Fruit fly (Drosophila melanogaster) whole organism, embryonic: Measurements from ENCODE around the gene Jon25Bi.

ENCODE experiments used
- Abd-B ChIP-seq: fragments of 200-800 bp; sonication (Bioruptor generic); optimal IDR thresholded peaks from 2 replicates; lab custom pipeline; 2018; ENCODE audit warnings: missing biosample characterization, mild to moderate bottlenecking, missing genetic modification characterization, moderate library complexity
- BtbVII ChIP-seq: fragments of 200-800 bp; sonication (Bioruptor generic); optimal IDR thresholded peaks from 3 replicates; lab custom pipeline; 2017; ENCODE audit warnings: missing biosample characterization, mild to moderate bottlenecking, missing genetic modification characterization
- C15 ChIP-seq: fragments of 200-800 bp; sonication (Bioruptor generic); IDR thresholded peaks from 3 replicates; pipeline ENCODE4 v1.3.6; 2022; ENCODE audit warnings: missing biosample characterization, missing genetic modification characterization
- CG10321 ChIP-seq: fragments of 200-800 bp; sonication (Bioruptor generic); IDR thresholded peaks from 2 replicates; pipeline ENCODE4 v1.3.6; 2022; ENCODE audit warnings: missing biosample characterization, missing genetic modification characterization
- CG10543 ChIP-seq: fragments of 200-800 bp; sonication (Bioruptor generic); optimal IDR thresholded peaks from 3 replicates; lab custom pipeline; 2017; ENCODE audit warnings: missing biosample characterization, mild to moderate bottlenecking, missing genetic modification characterization, moderate library complexity
- CG11504 ChIP-seq: fragments of 200-800 bp; sonication (Bioruptor generic); optimal IDR thresholded peaks from 3 replicates; lab custom pipeline; 2019; ENCODE audit warnings: missing biosample characterization, mild to moderate bottlenecking, missing genetic modification characterization, moderate library complexity
- CG13123 ChIP-seq: fragments of 200-800 bp; sonication (Bioruptor generic); optimal IDR thresholded peaks from 2 replicates; lab custom pipeline; 2016; ENCODE audit warnings: missing biosample characterization, missing genetic modification characterization
- CG13296 ChIP-seq: fragments of 200-800 bp; sonication (Bioruptor generic); optimal IDR thresholded peaks from 3 replicates; lab custom pipeline; 2018; ENCODE audit warnings: missing biosample characterization, mild to moderate bottlenecking, missing genetic modification characterization
- CG14710 ChIP-seq: fragments of 200-800 bp; sonication (Bioruptor generic); optimal IDR thresholded peaks from 3 replicates; lab custom pipeline; 2019; ENCODE audit warnings: missing biosample characterization, mild to moderate bottlenecking, missing genetic modification characterization, moderate library complexity
- CG15073 ChIP-seq: fragments of 200-800 bp; sonication (Bioruptor generic); optimal IDR thresholded peaks from 2 replicates; lab custom pipeline; 2016; ENCODE audit warnings: missing biosample characterization, missing genetic modification characterization
- CG1832 ChIP-seq: fragments of 200-800 bp; sonication (Bioruptor generic); optimal IDR thresholded peaks from 2 replicates; lab custom pipeline; 2017; ENCODE audit warnings: missing biosample characterization, mild to moderate bottlenecking, missing genetic modification characterization, inconsistent platforms
- CG30431 ChIP-seq: fragments of 200-800 bp; sonication (Bioruptor generic); optimal IDR thresholded peaks from 2 replicates; lab custom pipeline; 2017; ENCODE audit warnings: missing biosample characterization, missing genetic modification characterization
- CG34376 ChIP-seq: fragments of 200-800 bp; sonication (Bioruptor generic); optimal IDR thresholded peaks from 2 replicates; lab custom pipeline; 2018; ENCODE audit warnings: missing biosample characterization, mild to moderate bottlenecking, missing genetic modification characterization
- CG3847 ChIP-seq: fragments of 200-800 bp; sonication (Bioruptor generic); IDR thresholded peaks from 2 replicates; pipeline ENCODE4 v1.3.6; 2022; ENCODE audit warnings: missing biosample characterization, missing genetic modification characterization
- CG5953 ChIP-seq: fragments of 200-800 bp; sonication (Bioruptor generic); IDR thresholded peaks from 2 replicates; pipeline ENCODE4 v1.3.6; 2022; ENCODE audit warnings: missing biosample characterization, missing genetic modification characterization
- CG6854 ChIP-seq: fragments of 200-800 bp; sonication (Bioruptor generic); optimal IDR thresholded peaks from 3 replicates; lab custom pipeline; 2017; ENCODE audit warnings: missing biosample characterization, mild to moderate bottlenecking, missing genetic modification characterization
- CG7357 ChIP-seq: fragments of 200-800 bp; sonication (Bioruptor generic); IDR thresholded peaks from 3 replicates; pipeline ENCODE4 v1.3.6; 2022; ENCODE audit warnings: missing biosample characterization, missing genetic modification characterization
- CG7839 ChIP-seq: fragments of 200-800 bp; sonication (Bioruptor generic); optimal IDR thresholded peaks from 3 replicates; lab custom pipeline; 2018; ENCODE audit warnings: missing biosample characterization, mild to moderate bottlenecking, missing genetic modification characterization, moderate library complexity
- CG8765 ChIP-seq: fragments of 200-800 bp; sonication (Bioruptor generic); IDR thresholded peaks from 2 replicates; pipeline ENCODE4 v1.3.6; 2022; ENCODE audit warnings: missing biosample characterization, missing genetic modification characterization
- CG9437 ChIP-seq: fragments of 200-800 bp; sonication (Bioruptor generic); optimal IDR thresholded peaks from 2 replicates; lab custom pipeline; 2018; ENCODE audit warnings: missing biosample characterization, mild to moderate bottlenecking, missing genetic modification characterization
- CrebB ChIP-seq: fragments of 200-800 bp; sonication (Bioruptor generic); optimal IDR thresholded peaks from 3 replicates; lab custom pipeline; 2018; ENCODE audit warnings: missing biosample characterization, mild to moderate bottlenecking, missing genetic modification characterization
- Dad ChIP-seq: fragments of 200-800 bp; sonication (Bioruptor generic); optimal IDR thresholded peaks from 3 replicates; lab custom pipeline; 2016; ENCODE audit warnings: missing biosample characterization, missing genetic modification characterization
- ERR ChIP-seq: fragments of 200-800 bp; sonication (Bioruptor generic); optimal IDR thresholded peaks from 2 replicates; lab custom pipeline; 2016; ENCODE audit warnings: missing biosample characterization, missing genetic modification characterization
- HLH4C ChIP-seq: fragments of 200-800 bp; sonication (Bioruptor generic); IDR thresholded peaks from 3 replicates; pipeline ENCODE4 v1.3.6; 2022; ENCODE audit warnings: missing biosample characterization, missing genetic modification characterization; ENCODE audit not compliant: partially characterized antibody
- Mes4 ChIP-seq: fragments of 200-800 bp; sonication (Bioruptor generic); optimal IDR thresholded peaks from 2 replicates; lab custom pipeline; 2016; ENCODE audit warnings: missing biosample characterization, missing genetic modification characterization
- Neu2 ChIP-seq: fragments of 200-800 bp; sonication (Bioruptor generic); optimal IDR thresholded peaks from 3 replicates; lab custom pipeline; 2016; ENCODE audit warnings: missing biosample characterization, missing genetic modification characterization, borderline replicate concordance
- Nf-YC ChIP-seq: fragments of 200-800 bp; optimal IDR thresholded peaks from 3 replicates; lab custom pipeline; 2019; ENCODE audit warnings: missing biosample characterization, mild to moderate bottlenecking, missing genetic modification characterization, moderate library complexity
- Sry-δ ChIP-seq: fragments of 200-800 bp; sonication (Bioruptor generic); optimal IDR thresholded peaks from 2 replicates; lab custom pipeline; 2016; ENCODE audit warnings: missing biosample characterization, missing genetic modification characterization
- Usf ChIP-seq: fragments of 200-800 bp; sonication (Bioruptor generic); optimal IDR thresholded peaks from 2 replicates; lab custom pipeline; 2017; ENCODE audit warnings: missing genotype, missing biosample characterization, missing genetic modification characterization
- Xbp1 ChIP-seq: fragments of 200-800 bp; sonication (Bioruptor generic); optimal IDR thresholded peaks from 3 replicates; lab custom pipeline; 2016; ENCODE audit warnings: missing biosample characterization, mild to moderate bottlenecking, missing genetic modification characterization
- bbx ChIP-seq: fragments of 200-800 bp; sonication (Bioruptor generic); IDR thresholded peaks from 2 replicates; pipeline ENCODE4 v1.3.6; 2022; ENCODE audit warnings: missing biosample characterization, missing genetic modification characterization; ENCODE audit not compliant: partially characterized antibody
- bowl ChIP-seq: fragments of 200-800 bp; sonication (Bioruptor generic); IDR thresholded peaks from 2 replicates; pipeline ENCODE4 v1.3.6; 2022; ENCODE audit warnings: missing biosample characterization, missing genetic modification characterization
- crp ChIP-seq, 2 experiments: fragments of 200-800 bp; sonication (Bioruptor generic); optimal IDR thresholded peaks; 2 replicates in 1 of 2; 3 replicates in 1 of 2; lab custom pipeline; 2017; ENCODE audit warnings: missing biosample characterization in 2 of 2, missing genetic modification characterization in 2 of 2, mild to moderate bottlenecking in 1 of 2, moderate library complexity in 1 of 2
- fd102C ChIP-seq: fragments of 200-800 bp; sonication (Bioruptor generic); optimal IDR thresholded peaks from 2 replicates; lab custom pipeline; 2018; ENCODE audit warnings: missing biosample characterization, mild to moderate bottlenecking, missing genetic modification characterization, moderate library complexity
- ftz-f1 ChIP-seq: fragments of 200-800 bp; sonication (Bioruptor generic); optimal IDR thresholded peaks from 2 replicates; lab custom pipeline; 2016; ENCODE audit warnings: missing biosample characterization, missing genetic modification characterization
- fu2 ChIP-seq: fragments of 200-800 bp; sonication (Bioruptor generic); optimal IDR thresholded peaks from 2 replicates; lab custom pipeline; 2016; ENCODE audit warnings: missing biosample characterization, missing genetic modification characterization
- inv ChIP-seq: fragments of 200-800 bp; sonication (Bioruptor generic); IDR thresholded peaks from 2 replicates; pipeline ENCODE4 v1.3.6; 2022; ENCODE audit warnings: missing biosample characterization, missing genetic modification characterization; ENCODE audit not compliant: partially characterized antibody
- jumu ChIP-seq: fragments of 200-800 bp; sonication (Bioruptor generic); optimal IDR thresholded peaks from 3 replicates; lab custom pipeline; 2016; ENCODE audit warnings: missing biosample characterization, missing genetic modification characterization
- lab ChIP-seq: fragments of 200-800 bp; sonication (Bioruptor generic); optimal IDR thresholded peaks from 3 replicates; lab custom pipeline; 2017; ENCODE audit warnings: missing biosample characterization, missing genetic modification characterization, mild to moderate bottlenecking, moderate library complexity, missing genetic modification reagents
- lmd ChIP-seq: fragments of 200-800 bp; sonication (Bioruptor generic); IDR thresholded peaks from 2 replicates; pipeline ENCODE4 v1.3.6; 2022; ENCODE audit warnings: missing biosample characterization, missing genetic modification characterization
- mld ChIP-seq: fragments of 200-800 bp; sonication (Bioruptor generic); IDR thresholded peaks from 3 replicates; pipeline ENCODE4 v1.3.6; 2022; ENCODE audit warnings: missing biosample characterization, missing genetic modification characterization; ENCODE audit not compliant: partially characterized antibody
- pan ChIP-seq, 4 experiments: fragments of >200 bp in 3 of 4; fragments of 200-800 bp in 1 of 4; sonication (Bioruptor generic) in 1 of 4; optimal IDR thresholded peaks in 3 of 4; IDR thresholded peaks in 1 of 4; 2 replicates each; pipeline versions ENCODE4 v1.3.6 to Lab custom; 2017 to 2022; ENCODE audit warnings: missing biosample characterization in 2 of 4, missing genetic modification characterization in 2 of 4, mixed read lengths in 1 of 4
- pfk ChIP-seq: fragments of 200-800 bp; sonication (Bioruptor generic); optimal IDR thresholded peaks from 2 replicates; lab custom pipeline; 2018; ENCODE audit warnings: missing biosample characterization, mild to moderate bottlenecking, missing genetic modification characterization, moderate library complexity
- schlank ChIP-seq: fragments of 200-800 bp; sonication (Bioruptor generic); optimal IDR thresholded peaks from 2 replicates; lab custom pipeline; 2018; ENCODE audit warnings: missing biosample characterization, mild to moderate bottlenecking, missing genetic modification characterization
- sisA ChIP-seq: fragments of 200-800 bp; sonication (Bioruptor generic); IDR thresholded peaks from 2 replicates; pipeline ENCODE4 v1.3.6; 2022; ENCODE audit warnings: missing biosample characterization, missing genetic modification characterization
- tna ChIP-seq: fragments of 200-800 bp; sonication (Bioruptor generic); IDR thresholded peaks from 2 replicates; pipeline ENCODE4 v1.3.6; 2022; ENCODE audit warnings: missing biosample characterization, missing genetic modification characterization; ENCODE audit not compliant: partially characterized antibody
- trh ChIP-seq: fragments of 200-800 bp; sonication (Bioruptor generic); optimal IDR thresholded peaks from 2 replicates; lab custom pipeline; 2016; ENCODE audit warnings: missing biosample characterization, missing genetic modification characterization
- twi ChIP-seq: fragments of 200-800 bp; optimal IDR thresholded peaks from 2 replicates; lab custom pipeline; 2019; ENCODE audit warnings: missing biosample characterization, mild to moderate bottlenecking, missing genetic modification characterization, moderate library complexity
- usp ChIP-seq: fragments of >200 bp; optimal IDR thresholded peaks from 2 replicates; lab custom pipeline; 2017; ENCODE audit warnings: missing biosample characterization, missing genetic modification characterization

Jon25Bi gene

dm6 chr2L:4976988-4977551 lies 22.1 kb upstream of the Jon25Bi start, which contains the start of the genes Gmd and CG3792 (continued):
- TF ChIP-seq pfk (GFP tag; lab: Kevin White, UChicago) = peak; percentile 56
- peak; percentile 94 for TF ChIP-seq Dad (GFP tag; lab: Kevin White, UChicago)
- TF ChIP-seq BtbVII (GFP tag; lab: Kevin White, UChicago) = peak; percentile 95
- peak; percentile 97 for TF ChIP-seq lab (GFP tag; lab: Kevin White, UChicago)
- peak; percentile 93 for TF ChIP-seq CG34376
- TF ChIP-seq CrebB = peak; percentile 77
- TF ChIP-seq CG3847 (GFP tag; lab: Robert Waterston, UW) = peak; percentile 97
- TF ChIP-seq CG1832 = no peak
- TF ChIP-seq tna = peak; percentile 67
- peak; percentile 58 for TF ChIP-seq CG15073 (GFP tag; lab: Kevin White, UChicago)
- peak; percentile 42 for TF ChIP-seq fd102C (GFP tag; lab: Kevin White, UChicago)
- TF ChIP-seq Usf (GFP tag; lab: Kevin White, UChicago) = peak; percentile 87
- peak; percentile 91 for TF ChIP-seq CG9437
- peak; percentile 87 for TF ChIP-seq twi
- peak; percentile 95 for TF ChIP-seq sisA (GFP tag; lab: Robert Waterston, UW)
- peak; percentile 97 for TF ChIP-seq Xbp1 (GFP tag; lab: Kevin White, UChicago)
- peak in 1 of 2 experiments; percentile 69 for TF ChIP-seq crp (GFP tag; optimal IDR thresholded peaks at IDR 0.05; lab: Kevin White, UChicago)
- peak; percentile 77 for TF ChIP-seq Sry-δ (GFP tag; lab: Kevin White, UChicago)
- TF ChIP-seq CG10321 (GFP tag; lab: Robert Waterston, UW) = peak; percentile 81
- TF ChIP-seq CG7839 = peak; percentile 96
- peak; percentile 88 for TF ChIP-seq fu2 (GFP tag; lab: Kevin White, UChicago)
- TF ChIP-seq bowl (GFP tag; lab: Robert Waterston, UW) = peak; percentile 89
- peak; percentile 90 for TF ChIP-seq ERR (GFP tag; lab: Kevin White, UChicago)
- peak; percentile 84 for TF ChIP-seq HLH4C
- peak; percentile 79 for TF ChIP-seq CG6854 (GFP tag; lab: Kevin White, UChicago)
- TF ChIP-seq CG13296 = peak; percentile 95
- TF ChIP-seq CG7357 (GFP tag; lab: Robert Waterston, UW) = peak; percentile 90
- peak; percentile 87 for TF ChIP-seq Mes4 (GFP tag; lab: Kevin White, UChicago)
- peak; percentile 84 for TF ChIP-seq inv
- TF ChIP-seq usp (GFP tag; lab: Kevin White, UChicago) = no peak
- TF ChIP-seq jumu (GFP tag; lab: Kevin White, UChicago) = peak; percentile 95
- peak; percentile 94 for TF ChIP-seq CG11504
- TF ChIP-seq CG8765 (GFP tag; lab: Robert Waterston, UW) = peak; percentile 93
- TF ChIP-seq pan (optimal IDR thresholded peaks at IDR 0.05; lab: Kevin White, UChicago) = no peak
- peak in 1 of 2 experiments; percentile 96 for TF ChIP-seq pan (GFP tag; optimal IDR thresholded peaks at IDR 0.05 in 1 of 2, IDR thresholded peaks at IDR 0.05 in 1 of 2)
- TF ChIP-seq trh (GFP tag; lab: Kevin White, UChicago) = peak; percentile 83
- TF ChIP-seq schlank (tag; lab: Kevin White, UChicago) = peak; percentile 82
- TF ChIP-seq Abd-B (GFP tag; lab: Kevin White, UChicago) = peak; percentile 86
- TF ChIP-seq CG5953 (GFP tag; lab: Robert Waterston, UW) = peak; percentile 93
- TF ChIP-seq Neu2 (GFP tag; lab: Kevin White, UChicago) = peak; percentile 36
- TF ChIP-seq ftz-f1 (GFP tag; lab: Kevin White, UChicago) = peak; percentile 52
- peak; percentile 97 for TF ChIP-seq lmd (GFP tag; lab: Robert Waterston, UW)
- peak; percentile 94 for TF ChIP-seq CG10543 (GFP tag; lab: Kevin White, UChicago)
- TF ChIP-seq bbx (GFP tag; lab: Robert Waterston, UW) = peak; percentile 81
- TF ChIP-seq Nf-YC (tag; lab: Kevin White, UChicago) = peak; percentile 90
- peak; percentile 97 for TF ChIP-seq CG14710 (tag; lab: Kevin White, UChicago)
- peak; percentile 92 for TF ChIP-seq C15 (GFP tag; lab: Robert Waterston, UW)
- TF ChIP-seq CG30431 (GFP tag; lab: Kevin White, UChicago) = peak; percentile 90
- peak; percentile 92 for TF ChIP-seq CG13123 (GFP tag; lab: Kevin White, UChicago)
- peak; percentile 61; the same call in 1 of the 3 replicates for TF ChIP-seq mld (GFP tag; lab: Robert Waterston, UW)
